Worm (Caenorhabditis elegans) whole organism, mixed stage, embryonic: ENCODE measurements around the gene hap-1.

ENCODE experiments used
- nhr-76 ChIP-seq: sonication (generic microtip); optimal IDR thresholded peaks from 2 replicates; lab custom pipeline; 2017; ENCODE audit warnings: missing biosample characterization, missing genetic modification characterization
- pha-4 ChIP-seq: fragments of 150-350 bp; optimal IDR thresholded peaks from 2 replicates; lab custom pipeline; 2018; ENCODE audit warnings: missing biosample characterization, missing genetic modification reagents, missing genetic modification characterization
- sptf-1 ChIP-seq: sonication (generic microtip); optimal IDR thresholded peaks from 2 replicates; lab custom pipeline; 2017; ENCODE audit warnings: mild to moderate bottlenecking, missing genetic modification characterization, moderate library complexity, missing compliant biosample characterization

- TF ChIP-seq sptf-1 (tag; lab: Kevin White, UChicago) (no peak), nhr-76 (tag; lab: Kevin White, UChicago) (no peak), pha-4 (no peak)
These were observed 3.3 kb upstream of the hap-1 start, which contains the start of gene gop-3 for ce11 chrIII:5260394-5260793.
